Worm (Caenorhabditis elegans) whole organism, L4 larva: ENCODE data around the gene C16C8.14.
A peak's percentile ranks its signal among the peaks of the same experiment; 100 is the strongest.

ENCODE experiments used
- F37D6.2 ChIP-seq: sonication (generic microtip); optimal IDR thresholded peaks from 2 replicates; lab custom pipeline; 2016; ENCODE audit warnings: mild to moderate bottlenecking, missing genetic modification characterization, missing compliant biosample characterization
- F44E2.7 ChIP-seq: fragments of 200-800 bp; sonication (Bioruptor generic); IDR thresholded peaks from 2 replicates; pipeline ENCODE4 v2.1.2; 2022; ENCODE audit warnings: missing genetic modification characterization, missing compliant biosample characterization
- T20F7.1 ChIP-seq: fragments of 200-800 bp; sonication (Bioruptor generic); optimal IDR thresholded peaks from 2 replicates; lab custom pipeline; 2018; ENCODE audit warnings: mild to moderate bottlenecking, missing genetic modification characterization, missing compliant biosample characterization
- Y48G9A.11 ChIP-seq: fragments of 200-800 bp; sonication (Bioruptor generic); IDR thresholded peaks from 2 replicates; pipeline ENCODE4 v1.3.6; 2022; ENCODE audit warnings: missing genetic modification reagents, missing genetic modification characterization, missing compliant biosample characterization
- Y75B8A.6 ChIP-seq: fragments of 200-800 bp; sonication (Bioruptor generic); IDR thresholded peaks from 2 replicates; pipeline ENCODE4 v1.3.6; 2022; ENCODE audit warnings: missing genetic modification reagents, missing genetic modification characterization, missing compliant biosample characterization
- ZK546.5 ChIP-seq, 2 experiments: sonication (generic microtip); optimal IDR thresholded peaks; 2 replicates each; lab custom pipeline; 2017; ENCODE audit warnings: missing biosample characterization in 2 of 2, missing genetic modification characterization in 2 of 2
- aha-1 ChIP-seq: fragments of 150-350 bp; peaks from one replicate; lab custom pipeline; 2014; ENCODE audit warnings: missing biosample characterization, missing genetic modification characterization
- aly-2 ChIP-seq: sonication (generic microtip); optimal IDR thresholded peaks from 2 replicates; lab custom pipeline; 2018; ENCODE audit warnings: missing biosample characterization, missing genetic modification characterization
- attf-4 ChIP-seq: sonication (generic microtip); optimal IDR thresholded peaks from 3 replicates; lab custom pipeline; 2017; ENCODE audit warnings: missing biosample characterization, missing genetic modification characterization
- ceh-28 ChIP-seq: fragments of 150-350 bp; optimal IDR thresholded peaks from 2 replicates; lab custom pipeline; 2014; ENCODE audit warnings: missing biosample characterization, missing genetic modification reagents, missing genetic modification characterization
- ceh-82 ChIP-seq: sonication (generic microtip); optimal IDR thresholded peaks from 2 replicates; lab custom pipeline; 2017; ENCODE audit warnings: missing biosample characterization, missing genetic modification characterization
- ctbp-1 ChIP-seq: fragments of 200-800 bp; sonication (Bioruptor generic); IDR thresholded peaks from 2 replicates; pipeline ENCODE4 v1.3.6; 2022; ENCODE audit warnings: missing genetic modification reagents, missing genetic modification characterization, missing compliant biosample characterization
- daf-12 ChIP-seq: fragments of 150-350 bp; optimal IDR thresholded peaks from 2 replicates; lab custom pipeline; 2014; ENCODE audit warnings: missing biosample characterization, missing genetic modification reagents, missing genetic modification characterization
- daf-16 ChIP-seq, 3 experiments: sonication (generic microtip); optimal IDR thresholded peaks; 2 replicates each; lab custom pipeline; 2016 to 2017; ENCODE audit warnings: missing genetic modification characterization in 3 of 3, missing genetic modification reagents in 3 of 3, mild to moderate bottlenecking in 2 of 3, missing compliant biosample characterization in 2 of 3, missing biosample characterization in 1 of 3, moderate library complexity in 1 of 3
- daf-19 ChIP-seq: fragments of 200-800 bp; sonication (Bioruptor generic); conservative IDR thresholded peaks from 2 replicates; pipeline ENCODE4 v1.3.6; 2022; ENCODE audit warnings: missing genetic modification characterization, missing compliant biosample characterization
- daf-8 ChIP-seq: fragments of 200-800 bp; sonication (Bioruptor generic); IDR thresholded peaks from 2 replicates; pipeline ENCODE4 v1.3.6; 2022; ENCODE audit warnings: missing genetic modification characterization, missing compliant biosample characterization
- dmd-6 ChIP-seq: fragments of 200-800 bp; sonication (Bioruptor generic); IDR thresholded peaks from 2 replicates; pipeline ENCODE4 v1.3.6; 2022; ENCODE audit warnings: missing genetic modification reagents, missing genetic modification characterization, missing compliant biosample characterization
- duxl-1 ChIP-seq: sonication (generic microtip); optimal IDR thresholded peaks from 2 replicates; lab custom pipeline; 2016; ENCODE audit warnings: mild to moderate bottlenecking, missing genetic modification characterization, moderate library complexity, missing compliant biosample characterization; ENCODE audit not compliant: poor library complexity
- dve-1 ChIP-seq: sonication (generic microtip); optimal IDR thresholded peaks from 2 replicates; lab custom pipeline; 2017; ENCODE audit warnings: antibody characterized with exemption, mild to moderate bottlenecking, missing genetic modification characterization, missing compliant biosample characterization; ENCODE audit not compliant: insufficient read depth
- egl-27 ChIP-seq: sonication (generic microtip); optimal IDR thresholded peaks from 3 replicates; lab custom pipeline; 2017; ENCODE audit warnings: missing biosample characterization, missing genetic modification reagents, missing genetic modification characterization
- egl-43 ChIP-seq: fragments of 200-800 bp; sonication (Bioruptor generic); IDR thresholded peaks from 2 replicates; pipeline ENCODE4 v1.3.6; 2022; ENCODE audit warnings: missing genetic modification reagents, missing genetic modification characterization, missing compliant biosample characterization
- fkh-10 ChIP-seq: fragments of 150-350 bp; optimal IDR thresholded peaks from 2 replicates; lab custom pipeline; 2014; ENCODE audit warnings: missing biosample characterization, missing genetic modification reagents, missing genetic modification characterization
- gei-8 ChIP-seq: fragments of 200-800 bp; sonication (Bioruptor generic); optimal IDR thresholded peaks from 2 replicates; lab custom pipeline; 2018; ENCODE audit warnings: mild to moderate bottlenecking, missing genetic modification characterization, missing compliant biosample characterization
- hlh-11 ChIP-seq: fragments of 200-800 bp; sonication (Bioruptor generic); optimal IDR thresholded peaks from 2 replicates; lab custom pipeline; 2018; ENCODE audit warnings: mild to moderate bottlenecking, missing genetic modification characterization, missing compliant biosample characterization
- hlh-30 ChIP-seq: sonication (generic microtip); optimal IDR thresholded peaks from 2 replicates; lab custom pipeline; 2017; ENCODE audit warnings: antibody characterized with exemption, mild to moderate bottlenecking, missing genetic modification characterization, missing compliant biosample characterization; ENCODE audit not compliant: insufficient read depth
- hmg-1.1 ChIP-seq: fragments of 200-800 bp; sonication (Bioruptor generic); IDR thresholded peaks from 2 replicates; pipeline ENCODE4 v1.3.6; 2022; ENCODE audit warnings: missing genetic modification reagents, missing genetic modification characterization, missing compliant biosample characterization
- lim-7 ChIP-seq: fragments of 200-800 bp; sonication (Bioruptor generic); IDR thresholded peaks from 2 replicates; pipeline ENCODE4 v1.3.6; 2022; ENCODE audit warnings: missing genetic modification characterization, missing compliant biosample characterization
- lin-39 ChIP-seq: fragments of 150-350 bp; optimal IDR thresholded peaks from 2 replicates; lab custom pipeline; 2014; ENCODE audit warnings: missing biosample characterization, missing genetic modification reagents, missing genetic modification characterization
- lir-3 ChIP-seq: sonication (generic microtip); optimal IDR thresholded peaks from 2 replicates; lab custom pipeline; 2016; ENCODE audit warnings: mild to moderate bottlenecking, missing genetic modification characterization, missing compliant biosample characterization
- lsy-2 ChIP-seq, 2 experiments: fragments of 150-350 bp in 1 of 2; sonication (generic microtip) in 1 of 2; optimal IDR thresholded peaks; 2 replicates each; lab custom pipeline; 2014 to 2017; ENCODE audit warnings: missing biosample characterization in 2 of 2, missing genetic modification characterization in 2 of 2
- madf-5 ChIP-seq, 2 experiments: fragments of 200-800 bp; sonication (Bioruptor generic); IDR thresholded peaks; 2 replicates each; pipeline ENCODE4 v1.3.6; 2022; ENCODE audit warnings: missing compliant biosample characterization in 2 of 2, missing genetic modification characterization in 2 of 2
- madf-9 ChIP-seq: fragments of 200-800 bp; sonication (Bioruptor generic); conservative IDR thresholded peaks from 2 replicates; pipeline ENCODE4 v1.3.6; 2022; ENCODE audit warnings: missing genetic modification reagents, missing genetic modification characterization, missing compliant biosample characterization
- mdl-1 ChIP-seq, 2 experiments: fragments of 150-350 bp in 1 of 2; sonication (generic microtip) in 1 of 2; optimal IDR thresholded peaks; 2 replicates each; lab custom pipeline; 2014 to 2017; ENCODE audit warnings: missing biosample characterization in 2 of 2, missing genetic modification characterization in 2 of 2
- mxl-2 ChIP-seq: fragments of 200-800 bp; sonication (Bioruptor generic); conservative IDR thresholded peaks from 2 replicates; pipeline ENCODE4 v1.3.6; 2022; ENCODE audit warnings: missing genetic modification reagents, missing genetic modification characterization, missing compliant biosample characterization
- nhr-11 ChIP-seq: fragments of 150-350 bp; optimal IDR thresholded peaks from 2 replicates; lab custom pipeline; 2014; ENCODE audit warnings: missing biosample characterization, missing genetic modification characterization
- nhr-6 ChIP-seq: fragments of 150-350 bp; optimal IDR thresholded peaks from 2 replicates; lab custom pipeline; 2014; ENCODE audit warnings: missing biosample characterization, missing genetic modification characterization
- rbr-2 ChIP-seq: sonication (generic microtip); optimal IDR thresholded peaks from 2 replicates; lab custom pipeline; 2016; ENCODE audit warnings: missing genotype, missing genetic modification characterization, missing compliant biosample characterization
- set-16 ChIP-seq: fragments of 200-800 bp; sonication (Bioruptor generic); IDR thresholded peaks from 2 replicates; pipeline ENCODE4 v1.3.6; 2022; ENCODE audit warnings: missing genetic modification reagents, missing genetic modification characterization, missing compliant biosample characterization
- unc-39 ChIP-seq: sonication (generic microtip); optimal IDR thresholded peaks from 2 replicates; lab custom pipeline; 2017; ENCODE audit warnings: missing biosample characterization, missing genetic modification characterization
- vab-7 ChIP-seq: fragments of 200-800 bp; sonication (Bioruptor generic); IDR thresholded peaks from 2 replicates; pipeline ENCODE4 v1.3.6; 2022; ENCODE audit warnings: missing genetic modification reagents, missing genetic modification characterization, missing compliant biosample characterization
- zag-1 ChIP-seq: fragments of 150-350 bp; optimal IDR thresholded peaks from 2 replicates; lab custom pipeline; 2014; ENCODE audit warnings: missing biosample characterization, missing genetic modification characterization
- zfp-2 ChIP-seq: sonication (generic microtip); optimal IDR thresholded peaks from 2 replicates; lab custom pipeline; 2016; ENCODE audit warnings: mild to moderate bottlenecking, missing genetic modification characterization, missing compliant biosample characterization
- zfp-3 ChIP-seq: fragments of 200-800 bp; sonication (Bioruptor generic); conservative IDR thresholded peaks from 2 replicates; pipeline ENCODE4 v1.3.6; 2022; ENCODE audit warnings: missing genetic modification reagents, missing genetic modification characterization, missing compliant biosample characterization
- zip-11 ChIP-seq: fragments of 200-800 bp; sonication (Bioruptor generic); IDR thresholded peaks from 2 replicates; pipeline ENCODE4 v1.3.6; 2022; ENCODE audit warnings: missing genetic modification characterization, missing compliant biosample characterization
- zip-2 ChIP-seq: fragments of 150-350 bp; optimal IDR thresholded peaks from 2 replicates; lab custom pipeline; 2014; ENCODE audit warnings: missing biosample characterization, missing genetic modification characterization
- ztf-7 ChIP-seq: fragments of 150-350 bp; optimal IDR thresholded peaks from 2 replicates; lab custom pipeline; 2014; ENCODE audit warnings: missing biosample characterization, missing genetic modification characterization

The C16C8.14 gene

ce11 chrII:3422938-3423337 lies 26.7 kb upstream of the C16C8.14 start:
- TF ChIP-seq duxl-1 (tag; lab: Kevin White, UChicago), result peak; percentile 80
- no peak for TF ChIP-seq nhr-11 (tag; lab: Kevin White, UChicago)

DNA sequence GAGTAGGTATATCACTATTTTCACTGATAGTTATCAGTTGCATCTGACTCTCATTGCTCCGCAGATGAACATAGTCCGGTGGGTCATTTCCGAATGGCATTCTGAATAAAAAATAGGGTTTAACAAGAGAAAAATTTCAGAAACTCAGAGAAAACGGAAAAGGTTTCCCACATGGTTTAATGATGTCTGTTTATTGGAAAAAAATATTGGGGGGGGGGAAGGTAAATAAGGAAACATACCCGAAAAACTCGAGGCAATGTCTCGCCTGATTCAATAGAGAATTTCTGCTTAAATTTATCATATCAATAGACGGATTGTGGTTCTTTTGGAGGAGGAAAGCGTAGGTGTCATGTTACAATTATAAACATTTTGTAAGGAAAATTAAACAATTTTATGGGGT lies 24.2 kb upstream of the C16C8.14 start, which contains the start of gene nep-11:
Gene nep-11, minus strand, starts transcription at position 101 of the 400 bp plus-strand sequence.
- TF ChIP-seq F37D6.2 (tag; lab: Kevin White, UChicago) (no peak), dve-1 (tag; lab: Kevin White, UChicago) (no peak), ceh-28 (no peak), Y48G9A.11 (GFP tag; lab: Robert Waterston, UW) (no peak), aly-2 (tag; lab: Kevin White, UChicago) (no peak), lsy-2 (tag; optimal IDR thresholded peaks at IDR 0.05; lab: Kevin White, UChicago) (no peak), unc-39 (no peak), lim-7 (GFP tag; lab: Robert Waterston, UW) (no peak), ZK546.5 (tag; optimal IDR thresholded peaks at IDR 0.05; lab: Kevin White, UChicago) (no peak), dmd-6 (GFP tag; lab: Robert Waterston, UW) (no peak), lir-3 (tag; lab: Kevin White, UChicago) (no peak), madf-5 (GFP tag; IDR thresholded peaks at IDR 0.05; lab: Robert Waterston, UW) (no peak), mxl-2 (GFP tag; lab: Robert Waterston, UW) (no peak), ztf-7 (no peak), T20F7.1 (GFP tag; lab: Kevin White, UChicago) (no peak), set-16 (GFP tag; lab: Robert Waterston, UW) (no peak), zip-2 (no peak), gei-8 (GFP tag; lab: Kevin White, UChicago) (no peak), F44E2.7 (GFP tag; lab: Robert Waterston, UW) (no peak), zfp-3 (GFP tag; lab: Robert Waterston, UW) (no peak)

DNA sequence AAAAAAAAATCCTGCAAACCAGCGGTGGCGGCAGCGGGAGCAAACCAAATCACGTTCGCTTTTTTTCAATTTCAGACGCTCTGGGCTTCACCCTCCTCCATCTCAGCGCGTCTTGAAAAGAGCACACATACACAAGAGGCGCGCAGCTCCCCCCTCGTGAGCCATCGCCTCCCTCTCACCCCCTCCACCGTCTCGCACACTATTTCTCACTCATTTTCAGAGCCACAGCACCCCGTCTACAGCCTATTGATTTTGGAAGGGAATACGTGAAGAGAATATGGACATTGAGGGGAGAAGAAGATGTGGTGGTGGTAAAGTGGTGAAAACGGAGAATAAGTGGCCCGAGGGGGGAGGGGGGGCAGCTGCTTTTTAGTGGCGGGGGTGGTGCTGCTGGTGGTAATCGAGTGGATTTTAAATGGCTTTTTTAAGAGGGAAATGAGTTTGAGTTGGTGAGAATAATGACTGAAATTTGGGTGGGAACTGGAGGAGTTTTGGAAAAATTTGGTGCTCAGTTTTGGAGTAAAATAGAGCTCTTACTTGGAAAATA lies 21.4 kb upstream of the C16C8.14 start:
- TF ChIP-seq mdl-1 (tag; optimal IDR thresholded peaks at IDR 0.05; lab: Kevin White, UChicago) (peak in 1 of 2 experiments; percentile 47), Y75B8A.6 (GFP tag; lab: Robert Waterston, UW) (no peak), aly-2 (tag; lab: Kevin White, UChicago) (no peak), hlh-30 (tag; lab: Kevin White, UChicago) (peak; percentile 69), daf-16 (GFP tag; optimal IDR thresholded peaks at IDR 0.05; lab: Kevin White, UChicago) (no peak), daf-16 (tag; optimal IDR thresholded peaks at IDR 0.05; lab: Kevin White, UChicago) (no peak), lir-3 (tag; lab: Kevin White, UChicago) (no peak), aha-1 (peak; percentile 93), nhr-6 (tag; lab: Kevin White, UChicago) (no peak), zag-1 (tag; lab: Kevin White, UChicago) (no peak), fkh-10 (GFP tag; lab: Kevin White, UChicago) (no peak), dmd-6 (GFP tag; lab: Robert Waterston, UW) (no peak), ceh-82 (tag; lab: Kevin White, UChicago) (no peak), ctbp-1 (GFP tag; lab: Robert Waterston, UW) (0 out of 2 replicates have a peak, but pooled peaks have one; percentile 33), egl-27 (tag; lab: Kevin White, UChicago) (no peak), daf-8 (GFP tag; lab: Robert Waterston, UW) (no peak), daf-12 (no peak), hmg-1.1 (GFP tag; lab: Robert Waterston, UW) (peak; percentile 71), duxl-1 (tag; lab: Kevin White, UChicago) (no peak), egl-43 (GFP tag; lab: Robert Waterston, UW) (0 out of 2 replicates have a peak, but pooled peaks have one; percentile 20), attf-4 (no peak), daf-19 (GFP tag; lab: Robert Waterston, UW) (no peak), rbr-2 (tag; lab: Kevin White, UChicago) (peak; percentile 41), zfp-2 (no peak), Y48G9A.11 (GFP tag; lab: Robert Waterston, UW) (no peak), zip-11 (GFP tag; lab: Robert Waterston, UW) (no peak), lin-39 (no peak), madf-5 (GFP tag; IDR thresholded peaks at IDR 0.05; lab: Robert Waterston, UW) (no peak), lim-7 (GFP tag; lab: Robert Waterston, UW) (no peak), dve-1 (tag; lab: Kevin White, UChicago) (no peak), hlh-11 (peak; percentile 1), vab-7 (no peak), madf-9 (GFP tag; lab: Robert Waterston, UW) (no peak)
